Fruit fly (Drosophila melanogaster): ENCODE measurements around the gene Nepl5.

- TF ChIP-seq CTCF (optimal IDR thresholded peaks at IDR 0.05) (peak; percentile 89 to 91), CG8478 (optimal IDR thresholded peaks at IDR 0.05) (no peak)
Measured at dm6 chr2L:6356686-6357362, 24.2 kb upstream of the Nepl5 start.

Data from S2 (cell line).